Worm (Caenorhabditis elegans) whole organism, L1 larva: ENCODE data around the gene zipt-3.
A peak's percentile ranks its signal among the peaks of the same experiment; 100 is the strongest.
"Not testable (repeated sequence)": the region's sequence is repeated elsewhere in the genome, so short reads cannot be mapped to it uniquely, and the experiment has no call there.

Source experiments
- alr-1 ChIP-seq: fragments of 200-800 bp; sonication (Bioruptor generic); optimal IDR thresholded peaks from 2 replicates; lab custom pipeline; 2018; ENCODE audit warnings: borderline replicate concordance, mild to moderate bottlenecking, missing genetic modification characterization, missing compliant biosample characterization
- aly-2 ChIP-seq: fragments of 150-350 bp; optimal IDR thresholded peaks from 2 replicates; lab custom pipeline; 2014; ENCODE audit warnings: missing biosample characterization, missing genetic modification characterization
- blmp-1 ChIP-seq: fragments of 150-350 bp; optimal IDR thresholded peaks from 2 replicates; lab custom pipeline; 2014; ENCODE audit warnings: missing biosample characterization, missing genetic modification characterization
- ceh-82 ChIP-seq, 3 experiments: fragments of 150-350 bp in 1 of 3; sonication (generic microtip) in 2 of 3; optimal IDR thresholded peaks; 2 replicates each; lab custom pipeline; 2014 to 2017; ENCODE audit warnings: missing biosample characterization in 3 of 3, missing genetic modification characterization in 3 of 3
- ceh-90 ChIP-seq: sonication (generic microtip); optimal IDR thresholded peaks from 2 replicates; lab custom pipeline; 2016; ENCODE audit warnings: missing genetic modification characterization, missing compliant biosample characterization
- ces-1 ChIP-seq: fragments of 150-350 bp; optimal IDR thresholded peaks from 2 replicates; lab custom pipeline; 2014; ENCODE audit warnings: missing biosample characterization, missing genetic modification reagents, missing genetic modification characterization
- dpl-1 ChIP-seq, 3 experiments: fragments of 150-350 bp in 2 of 3; sonication (generic microtip) in 1 of 3; optimal IDR thresholded peaks; 2 replicates each; lab custom pipeline; 2014 to 2017; ENCODE audit warnings: missing biosample characterization in 3 of 3, missing genetic modification characterization in 3 of 3, missing genetic modification reagents in 3 of 3
- efl-1 ChIP-seq, 4 experiments: fragments of 150-350 bp; optimal IDR thresholded peaks in 3 of 4; peaks in 1 of 4; 1 replicate in 1 of 4; 2 replicates in 3 of 4; lab custom pipeline; 2014; ENCODE audit warnings: missing biosample characterization in 2 of 4, missing genetic modification characterization in 2 of 4, missing genetic modification reagents in 2 of 4
- egl-27 ChIP-seq, 2 experiments: fragments of 150-350 bp in 1 of 2; sonication (generic microtip); optimal IDR thresholded peaks; 3 replicates each; lab custom pipeline; 2017 to 2018; ENCODE audit warnings: missing biosample characterization in 2 of 2, missing genetic modification characterization in 2 of 2, missing genetic modification reagents in 2 of 2
- elt-2 ChIP-seq: sonication (generic microtip); optimal IDR thresholded peaks from 2 replicates; lab custom pipeline; 2016; ENCODE audit warnings: missing genetic modification characterization, mild to moderate bottlenecking, inconsistent platforms, missing compliant biosample characterization, missing genetic modification reagents
- fkh-10 ChIP-seq: sonication (generic microtip); optimal IDR thresholded peaks from 2 replicates; lab custom pipeline; 2017; ENCODE audit warnings: missing biosample characterization, missing genetic modification reagents, missing genetic modification characterization
- fkh-4 ChIP-seq: sonication (generic microtip); optimal IDR thresholded peaks from 2 replicates; lab custom pipeline; 2016; ENCODE audit warnings: missing compliant biosample characterization, missing genetic modification characterization, borderline replicate concordance
- fkh-8 ChIP-seq: sonication (generic microtip); optimal IDR thresholded peaks from 2 replicates; lab custom pipeline; 2016; ENCODE audit warnings: mild to moderate bottlenecking, missing genetic modification characterization, missing compliant biosample characterization
- jun-1 ChIP-seq: fragments of 150-350 bp; optimal IDR thresholded peaks from 2 replicates; lab custom pipeline; 2014; ENCODE audit warnings: missing biosample characterization, missing genetic modification reagents, missing genetic modification characterization
- lin-13 ChIP-seq: fragments of 150-350 bp; optimal IDR thresholded peaks from 2 replicates; lab custom pipeline; 2014; ENCODE audit warnings: missing biosample characterization, missing genetic modification reagents, missing genetic modification characterization
- lin-14 ChIP-seq: fragments of 200-800 bp; sonication (Bioruptor generic); optimal IDR thresholded peaks from 2 replicates; lab custom pipeline; 2018; ENCODE audit warnings: mild to moderate bottlenecking, missing genetic modification characterization, moderate library complexity, missing compliant biosample characterization
- lin-35 ChIP-seq, 2 experiments: fragments of 150-350 bp; optimal IDR thresholded peaks; 2 replicates each; lab custom pipeline; 2014; ENCODE audit warnings: missing biosample characterization in 2 of 2, missing genetic modification characterization in 2 of 2, missing genetic modification reagents in 2 of 2
- lir-3 ChIP-seq: sonication (generic microtip); optimal IDR thresholded peaks from 2 replicates; lab custom pipeline; 2016; ENCODE audit warnings: mild to moderate bottlenecking, missing genetic modification characterization, moderate library complexity, missing compliant biosample characterization; ENCODE audit not compliant: poor library complexity
- lsy-2 ChIP-seq, 2 experiments: fragments of 150-350 bp; optimal IDR thresholded peaks; 2 replicates each; lab custom pipeline; 2014; ENCODE audit warnings: missing biosample characterization in 2 of 2, missing genetic modification characterization in 2 of 2
- mef-2 ChIP-seq: fragments of 150-350 bp; optimal IDR thresholded peaks from 2 replicates; lab custom pipeline; 2014; ENCODE audit warnings: missing biosample characterization, missing genetic modification characterization
- mep-1 ChIP-seq: fragments of 150-350 bp; optimal IDR thresholded peaks from 2 replicates; lab custom pipeline; 2014; ENCODE audit warnings: missing biosample characterization, missing genetic modification characterization
- nhr-28 ChIP-seq: fragments of 150-350 bp; optimal IDR thresholded peaks from 2 replicates; lab custom pipeline; 2014; ENCODE audit warnings: missing biosample characterization, missing genetic modification characterization
- nhr-71 ChIP-seq: sonication (generic microtip); optimal IDR thresholded peaks from 2 replicates; lab custom pipeline; 2016; ENCODE audit warnings: mild to moderate bottlenecking, missing genetic modification characterization, moderate library complexity, missing compliant biosample characterization
- nhr-77 ChIP-seq: fragments of 150-350 bp; optimal IDR thresholded peaks from 2 replicates; lab custom pipeline; 2014; ENCODE audit warnings: missing biosample characterization, missing genetic modification characterization
- nhr-84 ChIP-seq: sonication (generic microtip); optimal IDR thresholded peaks from 2 replicates; lab custom pipeline; 2017; ENCODE audit warnings: missing biosample characterization, missing genetic modification characterization
- pqm-1 ChIP-seq: sonication (generic microtip); optimal IDR thresholded peaks from 3 replicates; lab custom pipeline; 2017; ENCODE audit warnings: missing biosample characterization, missing genetic modification characterization
- skn-1 ChIP-seq: fragments of 150-350 bp; optimal IDR thresholded peaks from 2 replicates; lab custom pipeline; 2014; ENCODE audit warnings: missing biosample characterization, missing genetic modification characterization
- snpc-4 ChIP-seq: fragments of 150-350 bp; optimal IDR thresholded peaks from 2 replicates; lab custom pipeline; 2014; ENCODE audit warnings: missing biosample characterization, missing genetic modification characterization
- sup-37 ChIP-seq: fragments of 200-800 bp; sonication (Bioruptor generic); optimal IDR thresholded peaks from 2 replicates; lab custom pipeline; 2018; ENCODE audit warnings: mild to moderate bottlenecking, missing genetic modification characterization, missing compliant biosample characterization
- unc-130 ChIP-seq: fragments of 150-350 bp; optimal IDR thresholded peaks from 2 replicates; lab custom pipeline; 2017; ENCODE audit warnings: missing biosample characterization, missing genetic modification characterization, inconsistent platforms
- unc-30 ChIP-seq: sonication (generic microtip); optimal IDR thresholded peaks from 2 replicates; lab custom pipeline; 2017; ENCODE audit warnings: missing biosample characterization, missing genetic modification characterization
- unc-86 ChIP-seq: sonication (generic microtip); optimal IDR thresholded peaks from 2 replicates; lab custom pipeline; 2016; ENCODE audit warnings: missing genetic modification characterization, missing compliant biosample characterization
- ztf-4 ChIP-seq: fragments of 150-350 bp; optimal IDR thresholded peaks from 2 replicates; lab custom pipeline; 2014; ENCODE audit warnings: missing biosample characterization, missing genetic modification characterization

Gene zipt-3

DNA sequence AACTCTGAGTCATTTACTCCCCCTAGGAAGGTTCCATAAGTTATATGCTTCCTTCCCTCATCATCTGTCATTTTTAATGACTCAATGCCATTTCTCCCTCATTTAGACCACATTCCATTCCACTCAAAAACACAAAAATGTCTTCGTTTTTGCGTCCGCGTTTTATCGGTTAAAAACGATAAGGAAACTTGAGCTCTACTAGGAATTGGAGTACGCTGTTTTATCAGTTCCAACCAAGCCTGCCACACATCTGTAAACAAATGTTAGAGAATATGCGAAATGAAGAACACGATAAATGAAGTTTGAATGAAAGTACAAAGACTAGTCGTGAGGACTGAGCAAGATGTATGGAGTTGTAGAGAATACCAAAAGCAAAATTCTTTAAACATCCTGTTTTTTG, 30.5 kb downstream of the zipt-3 start (continued):
- TF ChIP-seq ces-1 (no peak), fkh-4 (no peak), dpl-1 (GFP tag; optimal IDR thresholded peaks at IDR 0.05; lab: Kevin White, UChicago) (no peak), ceh-90 (no peak), skn-1 (tag; lab: Kevin White, UChicago) (no peak), fkh-10 (GFP tag; lab: Kevin White, UChicago) (no peak), mef-2 (tag; lab: Kevin White, UChicago) (no peak), lin-14 (GFP tag; lab: Kevin White, UChicago) (peak; percentile 24), sup-37 (GFP tag; lab: Kevin White, UChicago) (no peak), nhr-71 (tag; lab: Kevin White, UChicago) (peak; percentile 4), unc-130 (tag; lab: Kevin White, UChicago) (no peak), mep-1 (tag; lab: Kevin White, UChicago) (no peak), unc-30 (tag; lab: Kevin White, UChicago) (no peak)

DNA sequence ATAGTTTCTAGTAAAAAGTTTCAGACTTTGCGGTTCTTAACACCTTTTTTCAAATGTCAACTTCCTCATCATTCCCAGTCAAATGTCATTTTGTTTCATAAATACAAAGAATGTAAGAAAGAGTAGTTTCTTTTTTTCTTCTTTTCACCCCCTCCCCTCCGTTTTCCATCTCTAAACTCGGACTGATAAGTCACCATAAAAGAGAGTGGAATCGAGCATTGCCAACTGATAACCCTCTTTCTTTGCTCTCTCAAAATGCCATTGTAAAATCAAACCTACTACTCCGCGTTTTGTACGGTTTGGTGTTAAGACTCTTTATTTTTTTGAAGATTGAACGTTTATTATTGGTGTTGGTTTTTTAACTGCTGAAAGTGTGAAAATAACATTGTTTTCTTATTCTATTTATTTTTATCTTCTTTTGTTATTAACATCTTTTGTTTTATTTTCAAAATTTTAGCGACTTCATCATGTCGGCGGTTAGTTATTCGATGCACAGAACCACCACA, 31.9 kb downstream of the zipt-3 start, which contains the start of gene ifb-2:
TSS of gene ifb-2 (plus strand) at position 456 of the 506 bp plus-strand sequence.
- TF ChIP-seq blmp-1 (tag; lab: Kevin White, UChicago) = no peak
- no peak for TF ChIP-seq unc-86 (tag; lab: Kevin White, UChicago)
- TF ChIP-seq elt-2 (tag; lab: Kevin White, UChicago) = peak; percentile 90
- TF ChIP-seq aly-2 (tag; lab: Kevin White, UChicago) = no peak
- peak in 1 of 2 experiments; percentile 15 for TF ChIP-seq lin-35 (GFP tag; optimal IDR thresholded peaks at IDR 0.05; lab: Kevin White, UChicago)
- TF ChIP-seq dpl-1 (GFP tag; optimal IDR thresholded peaks at IDR 0.05; lab: Kevin White, UChicago) = no peak
- no peak for TF ChIP-seq ceh-82 (tag; optimal IDR thresholded peaks at IDR 0.05; lab: Kevin White, UChicago)
- TF ChIP-seq jun-1 = no peak
- no peak for TF ChIP-seq mep-1 (tag; lab: Kevin White, UChicago)

DNA sequence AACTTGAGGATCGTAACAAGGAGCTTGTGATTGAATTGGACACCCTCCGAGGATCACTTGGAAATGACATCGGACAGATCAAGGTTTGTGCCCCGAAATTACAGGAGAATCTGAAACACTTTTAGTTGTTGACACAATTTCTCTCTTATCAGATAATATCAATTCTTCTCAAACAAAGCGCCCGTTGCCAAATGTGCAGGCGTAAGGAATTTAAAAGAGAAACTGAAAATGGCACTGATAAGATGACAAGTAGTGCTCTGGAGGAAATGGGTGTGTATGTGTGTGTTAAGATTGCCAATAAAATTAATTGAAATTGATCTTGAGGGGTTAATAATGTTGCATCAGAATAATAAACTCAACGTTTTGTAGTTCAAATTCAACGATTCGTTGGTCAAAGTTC, 33.4 kb downstream of the zipt-3 start:
- TF ChIP-seq lsy-2 (tag; optimal IDR thresholded peaks at IDR 0.05; lab: Kevin White, UChicago) (no peak), elt-2 (tag; lab: Kevin White, UChicago) (peak; percentile 90), pqm-1 (tag; lab: Kevin White, UChicago) (peak; percentile 35), lin-35 (GFP tag; optimal IDR thresholded peaks at IDR 0.05; lab: Kevin White, UChicago) (peak in 1 of 2 experiments; percentile 33), fkh-8 (tag; lab: Kevin White, UChicago) (no peak), snpc-4 (tag; lab: Kevin White, UChicago) (no peak), nhr-84 (tag; lab: Kevin White, UChicago) (no peak), egl-27 (tag; optimal IDR thresholded peaks at IDR 0.05; lab: Kevin White, UChicago) (no peak), lin-14 (GFP tag; lab: Kevin White, UChicago) (peak; percentile 13), efl-1 (optimal IDR thresholded peaks at IDR 0.05; lab: Kevin White, UChicago) (no peak), efl-1 (GFP tag; optimal IDR thresholded peaks at IDR 0.05 in 1 of 2; lab: Kevin White, UChicago) (peak in 1 of 2 experiments; percentile 79), lir-3 (tag; lab: Kevin White, UChicago) (no peak), lin-13 (GFP tag; lab: Kevin White, UChicago) (no peak), alr-1 (tag; lab: Kevin White, UChicago) (no peak)

DNA sequence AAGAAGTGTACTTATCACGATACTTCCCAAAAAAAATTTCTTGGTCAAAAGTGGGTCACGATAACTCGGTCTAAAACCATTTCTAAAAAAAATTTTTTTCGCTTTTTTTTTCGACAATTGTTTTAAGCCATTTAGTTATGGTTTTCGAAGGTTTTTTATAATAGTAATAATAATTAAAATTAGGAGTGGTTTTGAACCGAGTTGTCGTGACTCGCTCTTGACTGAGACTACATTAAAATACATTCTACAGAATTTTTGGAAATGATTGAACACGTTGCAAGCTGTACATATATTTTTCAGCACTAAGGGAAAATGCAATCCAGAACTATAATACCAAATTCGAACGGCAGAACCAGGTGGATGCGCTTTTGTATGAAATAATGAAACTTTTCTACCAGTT, 36.2 kb downstream of the zipt-3 start, which contains the start of gene F10C1.8:
TSS of gene F10C1.8 (plus strand) at position 301 of the 400 bp plus-strand sequence.
- no peak for TF ChIP-seq ztf-4 (tag; lab: Kevin White, UChicago)

DNA sequence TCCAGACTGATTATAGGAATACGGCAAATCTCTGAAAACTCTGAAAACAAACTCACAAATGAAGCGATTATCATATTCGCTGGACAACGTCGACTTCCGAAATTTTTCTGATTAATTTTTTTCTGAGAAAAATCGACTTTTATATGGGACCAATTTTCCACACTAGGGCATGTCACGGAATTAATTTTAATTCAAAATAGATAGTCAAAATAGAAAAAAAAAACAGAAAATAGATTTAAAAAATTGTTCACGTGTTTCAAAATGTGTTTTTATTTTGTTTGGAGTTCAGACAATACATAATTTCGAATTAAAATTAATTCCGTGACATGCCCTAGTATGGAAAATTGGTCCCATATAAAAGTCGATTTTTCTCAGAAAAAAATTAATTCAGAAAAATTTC, 39.7 kb downstream of the zipt-3 start, which contains the start of the genes F10C1.3 and F10C1.23:
TSS of gene F10C1.3 (minus strand) at position 101 of the 400 bp plus-strand sequence.
TSS of gene F10C1.23 (plus strand) at position 385 of the 400 bp plus-strand sequence.
- TF ChIP-seq nhr-77 (tag; lab: Kevin White, UChicago); nhr-28 (tag; lab: Kevin White, UChicago); ceh-90: not testable (repeated sequence)
